Worm (Caenorhabditis elegans): Measurements from ENCODE around the gene F26G1.11.

Gene F26G1.11

ce11 chrII:4791272-4791671, 14.3 kb downstream of the F26G1.11 start, which contains the start of gene F26G1.1 (continued):
- TF ChIP-seq dmd-4 (tag; optimal IDR thresholded peaks at IDR 0.05; ENCODE audit: borderline replicate concordance) (no peak), eyg-1 (tag; optimal IDR thresholded peaks at IDR 0.05) (no peak), ceh-14 (tag; optimal IDR thresholded peaks at IDR 0.05) (peak; percentile 83), nfya-1 (tag; optimal IDR thresholded peaks at IDR 0.05) (no peak), ceh-48 (tag; optimal IDR thresholded peaks at IDR 0.05) (no peak), ama-1 (optimal IDR thresholded peaks at IDR 0.05) (no peak), hlh-6 (tag; optimal IDR thresholded peaks at IDR 0.05) (no peak), nhr-11 (tag; optimal IDR thresholded peaks at IDR 0.05) (no peak), sox-2 (GFP tag; IDR thresholded peaks at IDR 0.05) (no peak), ceh-2 (tag; optimal IDR thresholded peaks at IDR 0.05) (peak; percentile 90), syd-9 (tag; optimal IDR thresholded peaks at IDR 0.05) (no peak), pha-2 (tag; optimal IDR thresholded peaks at IDR 0.05) (peak; percentile 39), madf-2 (tag; optimal IDR thresholded peaks at IDR 0.05) (no peak), unc-3 (GFP tag; conservative IDR thresholded peaks at IDR 0.05) (no peak), unc-3 (tag; optimal IDR thresholded peaks at IDR 0.05) (no peak), rnt-1 (tag; optimal IDR thresholded peaks at IDR 0.05) (peak; percentile 12), C08G9.2 (tag; optimal IDR thresholded peaks at IDR 0.05) (peak; percentile 93), ceh-45 (GFP tag; IDR thresholded peaks at IDR 0.05) (no peak), pag-3 (tag; optimal IDR thresholded peaks at IDR 0.05; ENCODE audit: borderline replicate concordance) (no peak), npax-4 (tag; optimal IDR thresholded peaks at IDR 0.05) (peak; percentile 17), pha-4 (tag; optimal IDR thresholded peaks at IDR 0.05) (no peak)

- TF ChIP-seq ceh-22 (tag; optimal IDR thresholded peaks at IDR 0.05) (no peak), lim-6 (tag; optimal IDR thresholded peaks at IDR 0.05) (no peak), pax-1 (tag; optimal IDR thresholded peaks at IDR 0.05) (no peak), nhr-11 (tag; optimal IDR thresholded peaks at IDR 0.05) (no peak), elt-2 (tag; optimal IDR thresholded peaks at IDR 0.05) (no peak), mec-3 (tag; optimal IDR thresholded peaks at IDR 0.05; ENCODE audit: borderline replicate concordance) (no peak), tbx-2 (tag; optimal IDR thresholded peaks at IDR 0.05) (no peak), sdc-2 (tag; optimal IDR thresholded peaks at IDR 0.05) (no peak), fax-1 (tag; optimal IDR thresholded peaks at IDR 0.05) (no peak), sox-4 (tag; optimal IDR thresholded peaks at IDR 0.05) (no peak), npax-4 (tag; optimal IDR thresholded peaks at IDR 0.05) (no peak), che-1 (tag; optimal IDR thresholded peaks at IDR 0.05) (no peak), unc-86 (tag; optimal IDR thresholded peaks at IDR 0.05) (no peak), ceh-6 (GFP tag; optimal IDR thresholded peaks at IDR 0.05) (no peak)
Measured at ce11 chrII:4793320-4793719, 16.4 kb downstream of the F26G1.11 start.

DNA sequence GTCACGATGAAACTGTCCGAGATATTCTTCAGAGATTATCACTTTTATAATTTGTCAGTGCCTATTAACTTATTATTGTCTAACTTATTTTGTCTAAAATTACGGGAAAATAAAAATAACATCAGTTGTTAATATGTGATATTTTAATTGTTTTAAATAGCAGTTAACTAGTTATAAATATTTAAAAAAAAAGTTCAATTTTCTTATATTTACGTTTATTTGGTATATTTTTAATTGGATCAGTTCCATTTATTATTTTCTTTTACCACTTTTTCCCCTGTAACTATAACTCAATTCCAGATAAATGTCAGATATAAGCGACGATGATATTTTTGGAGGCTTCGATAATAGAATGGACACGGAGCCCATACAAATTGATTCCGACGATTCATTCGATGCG, 18.5 kb downstream of the F26G1.11 start, which contains the start of gene C33F10.4:
TSS of gene C33F10.4 (plus strand) at position 301 of the 400 bp plus-strand sequence.
- TF ChIP-seq K09A11.1 (tag; optimal IDR thresholded peaks at IDR 0.05; ENCODE audit: insufficient read depth) (no peak), fax-1 (tag; optimal IDR thresholded peaks at IDR 0.05) (no peak), pha-4 (tag; optimal IDR thresholded peaks at IDR 0.05) (no peak), npax-4 (tag; optimal IDR thresholded peaks at IDR 0.05) (no peak), F13H6.1 (tag; optimal IDR thresholded peaks at IDR 0.05) (no peak), ceh-31 (tag; optimal IDR thresholded peaks at IDR 0.05) (no peak), pros-1 (tag; optimal IDR thresholded peaks at IDR 0.05) (no peak), ceh-22 (tag; optimal IDR thresholded peaks at IDR 0.05) (no peak), lin-11 (tag; optimal IDR thresholded peaks at IDR 0.05) (no peak), unc-55 (GFP tag; optimal IDR thresholded peaks at IDR 0.05) (no peak), ref-2 (tag; optimal IDR thresholded peaks at IDR 0.05) (no peak)

Measured in whole organism, late embryonic.